ENCODE assay signal across 2 fruit fly cellular contexts in genomic region chr3R:5226025-5226424, dm6.
TF ChIP-seq lines count a peak whose summit lies in the region.

Gene Vps37B (plus strand): TSS chr3R:5226158.

- TF ChIP-seq CTCF in whole organism, embryonic (GFP tag; optimal IDR thresholded peaks at IDR 0.05; lab: Kevin White, UChicago), result peak; percentile 43

TF ChIP-seq in whole organism, embryonic, 481 proteins besides CTCF, POLR2A, EP300 and RAD21 (continues in another document):
- TF ChIP-seq E2f1 (GFP tag; IDR thresholded peaks at IDR 0.05; lab: Robert Waterston, UW) (no peak), CG17612 (GFP tag; IDR thresholded peaks at IDR 0.05; lab: Robert Waterston, UW) (no peak), ken (GFP tag; IDR thresholded peaks at IDR 0.05; lab: Robert Waterston, UW) (no peak), CG10267 (tag; optimal IDR thresholded peaks at IDR 0.05; lab: Kevin White, UChicago) (peak; percentile 26), CG15601 (tag; optimal IDR thresholded peaks at IDR 0.05; lab: Kevin White, UChicago) (no peak), odd (GFP tag; optimal IDR thresholded peaks at IDR 0.05; lab: Kevin White, UChicago) (no peak), CG1603 (tag; optimal IDR thresholded peaks at IDR 0.05; lab: Kevin White, UChicago) (peak; percentile 49), crc (GFP tag; optimal IDR thresholded peaks at IDR 0.05; lab: Kevin White, UChicago) (no peak), CG11085 (GFP tag; IDR thresholded peaks at IDR 0.05; lab: Robert Waterston, UW) (no peak), sima (GFP tag; optimal IDR thresholded peaks at IDR 0.05; lab: Kevin White, UChicago) (no peak), CG10565 (GFP tag; optimal IDR thresholded peaks at IDR 0.05; lab: Kevin White, UChicago) (no peak), CG3407 (GFP tag; optimal IDR thresholded peaks at IDR 0.05; lab: Kevin White, UChicago) (no peak), gfzf (GFP tag; optimal IDR thresholded peaks at IDR 0.05; lab: Kevin White, UChicago) (peak; percentile 83), D (optimal IDR thresholded peaks at IDR 0.05; lab: Kevin White, UChicago) (peak; percentile 41), D (GFP tag; optimal IDR thresholded peaks at IDR 0.05; lab: Kevin White, UChicago) (no peak), CG1529 (GFP tag; optimal IDR thresholded peaks at IDR 0.05; lab: Kevin White, UChicago) (no peak), CG30403 (GFP tag; optimal IDR thresholded peaks at IDR 0.05; lab: Kevin White, UChicago) (no peak), CG1602 (GFP tag; optimal IDR thresholded peaks at IDR 0.05; lab: Kevin White, UChicago) (no peak), sens (GFP tag; lab: Kevin White, UChicago) (no peak), Sox102F (GFP tag; optimal IDR thresholded peaks at IDR 0.05; lab: Kevin White, UChicago) (no peak), row (GFP tag; IDR thresholded peaks at IDR 0.05; lab: Robert Waterston, UW) (0 out of 3 replicates have a peak, but pooled peaks have one; percentile 7), CG34422 (GFP tag; IDR thresholded peaks at IDR 0.05; lab: Robert Waterston, UW) (no peak; the same call in 2 of the 3 replicates), lola (GFP tag; optimal IDR thresholded peaks at IDR 0.05; lab: Kevin White, UChicago) (no peak), trh (GFP tag; optimal IDR thresholded peaks at IDR 0.05; lab: Kevin White, UChicago) (no peak), Optix (GFP tag; IDR thresholded peaks at IDR 0.05; lab: Robert Waterston, UW) (no peak), Blimp-1 (GFP tag; optimal IDR thresholded peaks at IDR 0.05; lab: Kevin White, UChicago) (no peak), CG12219 (GFP tag; optimal IDR thresholded peaks at IDR 0.05; lab: Kevin White, UChicago) (no peak), Hr39 (optimal IDR thresholded peaks at IDR 0.05; lab: Kevin White, UChicago) (no peak), inv (GFP tag; IDR thresholded peaks at IDR 0.05; lab: Robert Waterston, UW; ENCODE audit: partially characterized antibody) (no peak), Kr (GFP tag; optimal IDR thresholded peaks at IDR 0.05; lab: Kevin White, UChicago) (no peak), dati (GFP tag; IDR thresholded peaks at IDR 0.05; lab: Robert Waterston, UW) (no peak), emc (GFP tag; optimal IDR thresholded peaks at IDR 0.05; lab: Kevin White, UChicago) (no peak), danr (GFP tag; IDR thresholded peaks at IDR 0.05; lab: Robert Waterston, UW) (no peak), Fer2 (tag; optimal IDR thresholded peaks at IDR 0.05; lab: Kevin White, UChicago) (no peak), ase (GFP tag; IDR thresholded peaks at IDR 0.05; lab: Robert Waterston, UW) (no peak), ac (GFP tag; optimal IDR thresholded peaks at IDR 0.05; lab: Kevin White, UChicago) (no peak), CG9797 (GFP tag; optimal IDR thresholded peaks at IDR 0.05; lab: Kevin White, UChicago) (peak; percentile 56), cato (GFP tag; optimal IDR thresholded peaks at IDR 0.05; lab: Kevin White, UChicago; ENCODE audit: borderline replicate concordance) (no peak), MBD-R2 (GFP tag; IDR thresholded peaks at IDR 0.05; lab: Robert Waterston, UW) (peak; percentile 51; the same call in 1 of the 2 replicates), CG7987 (GFP tag; optimal IDR thresholded peaks at IDR 0.05; lab: Kevin White, UChicago) (no peak), dmrt99B (tag; optimal IDR thresholded peaks at IDR 0.05; lab: Kevin White, UChicago) (no peak), zen2 (GFP tag; IDR thresholded peaks at IDR 0.05; lab: Robert Waterston, UW; ENCODE audit: partially characterized antibody) (0 out of 3 replicates have a peak, but pooled peaks have one; percentile 28), E2f2 (GFP tag; IDR thresholded peaks at IDR 0.05; lab: Robert Waterston, UW) (peak; percentile 93), CrebB (tag; optimal IDR thresholded peaks at IDR 0.05; lab: Kevin White, UChicago) (no peak), yki (optimal IDR thresholded peaks at IDR 0.05; lab: Kevin White, UChicago) (no peak), Med (GFP tag; lab: Kevin White, UChicago) (peak; percentile 21), ab (GFP tag; optimal IDR thresholded peaks at IDR 0.05; lab: Kevin White, UChicago) (no peak), CG12104 (GFP tag; optimal IDR thresholded peaks at IDR 0.05; lab: Kevin White, UChicago) (no peak)

TF ChIP-seq in whole organism, wandering third instar larva, 38 proteins besides CTCF, POLR2A, EP300 and RAD21:
- TF ChIP-seq GATAd (GFP tag; optimal IDR thresholded peaks at IDR 0.05; lab: Kevin White, UChicago) (no peak), Dif (GFP tag; optimal IDR thresholded peaks at IDR 0.05; lab: Kevin White, UChicago; ENCODE audit: partially characterized antibody) (peak; percentile 14)
